Worm (Caenorhabditis elegans) whole organism, L4 larva: Measurements from ENCODE around the gene gphr-2.

Experiments
- F10B5.3 ChIP-seq: sonication (generic microtip); optimal IDR thresholded peaks from 2 replicates; lab custom pipeline; 2016; ENCODE audit warnings: mild to moderate bottlenecking, missing genetic modification characterization, missing compliant biosample characterization
- R02D3.7 ChIP-seq: fragments of 150-350 bp; sonication (generic microtip); optimal IDR thresholded peaks from 3 replicates; lab custom pipeline; 2014; ENCODE audit warnings: missing biosample characterization, missing genetic modification characterization
- T26A8.4 ChIP-seq: fragments of 200-800 bp; sonication (Bioruptor generic); IDR thresholded peaks from 2 replicates; pipeline ENCODE4 v1.3.6; 2022; ENCODE audit warnings: missing genetic modification characterization, missing compliant biosample characterization
- Y5F2A.4 ChIP-seq: fragments of 200-800 bp; sonication (Bioruptor generic); optimal IDR thresholded peaks from 2 replicates; lab custom pipeline; 2018; ENCODE audit warnings: mild to moderate bottlenecking, missing genetic modification characterization, missing compliant biosample characterization
- Y75B8A.6 ChIP-seq: fragments of 200-800 bp; sonication (Bioruptor generic); IDR thresholded peaks from 2 replicates; pipeline ENCODE4 v1.3.6; 2022; ENCODE audit warnings: missing genetic modification reagents, missing genetic modification characterization, missing compliant biosample characterization
- aha-1 ChIP-seq: fragments of 150-350 bp; peaks from one replicate; lab custom pipeline; 2014; ENCODE audit warnings: missing biosample characterization, missing genetic modification characterization
- aly-2 ChIP-seq: sonication (generic microtip); optimal IDR thresholded peaks from 2 replicates; lab custom pipeline; 2018; ENCODE audit warnings: missing biosample characterization, missing genetic modification characterization
- ceh-20 ChIP-seq: fragments of 200-800 bp; sonication (Bioruptor generic); IDR thresholded peaks from 2 replicates; pipeline ENCODE4 v1.3.6; 2022; ENCODE audit warnings: missing genetic modification reagents, missing genetic modification characterization, missing compliant biosample characterization
- ceh-28 ChIP-seq: fragments of 150-350 bp; optimal IDR thresholded peaks from 2 replicates; lab custom pipeline; 2014; ENCODE audit warnings: missing biosample characterization, missing genetic modification reagents, missing genetic modification characterization
- ceh-44 ChIP-seq: fragments of 200-800 bp; sonication (Bioruptor generic); IDR thresholded peaks from 2 replicates; pipeline ENCODE4 v1.3.6; 2022; ENCODE audit warnings: missing genetic modification reagents, missing genetic modification characterization, missing compliant biosample characterization
- ctbp-1 ChIP-seq: fragments of 200-800 bp; sonication (Bioruptor generic); IDR thresholded peaks from 2 replicates; pipeline ENCODE4 v1.3.6; 2022; ENCODE audit warnings: missing genetic modification reagents, missing genetic modification characterization, missing compliant biosample characterization
- daf-19 ChIP-seq: fragments of 200-800 bp; sonication (Bioruptor generic); conservative IDR thresholded peaks from 2 replicates; pipeline ENCODE4 v1.3.6; 2022; ENCODE audit warnings: missing genetic modification characterization, missing compliant biosample characterization
- dve-1 ChIP-seq: sonication (generic microtip); optimal IDR thresholded peaks from 2 replicates; lab custom pipeline; 2017; ENCODE audit warnings: antibody characterized with exemption, mild to moderate bottlenecking, missing genetic modification characterization, missing compliant biosample characterization; ENCODE audit not compliant: insufficient read depth
- fkh-10 ChIP-seq: fragments of 150-350 bp; optimal IDR thresholded peaks from 2 replicates; lab custom pipeline; 2014; ENCODE audit warnings: missing biosample characterization, missing genetic modification reagents, missing genetic modification characterization
- gei-8 ChIP-seq: fragments of 200-800 bp; sonication (Bioruptor generic); optimal IDR thresholded peaks from 2 replicates; lab custom pipeline; 2018; ENCODE audit warnings: mild to moderate bottlenecking, missing genetic modification characterization, missing compliant biosample characterization
- hlh-30 ChIP-seq: sonication (generic microtip); optimal IDR thresholded peaks from 2 replicates; lab custom pipeline; 2017; ENCODE audit warnings: antibody characterized with exemption, mild to moderate bottlenecking, missing genetic modification characterization, missing compliant biosample characterization; ENCODE audit not compliant: insufficient read depth
- hmg-1.1 ChIP-seq: fragments of 200-800 bp; sonication (Bioruptor generic); IDR thresholded peaks from 2 replicates; pipeline ENCODE4 v1.3.6; 2022; ENCODE audit warnings: missing genetic modification reagents, missing genetic modification characterization, missing compliant biosample characterization
- jun-1 ChIP-seq: fragments of 150-350 bp; optimal IDR thresholded peaks from 2 replicates; lab custom pipeline; 2014; ENCODE audit warnings: missing biosample characterization, missing genetic modification reagents, missing genetic modification characterization
- lin-15B ChIP-seq: fragments of 150-350 bp; sonication (generic microtip); optimal IDR thresholded peaks from 3 replicates; lab custom pipeline; 2014; ENCODE audit warnings: missing biosample characterization, missing genetic modification characterization
- lin-29 ChIP-seq: fragments of 200-800 bp; sonication (Bioruptor generic); IDR thresholded peaks from 2 replicates; pipeline ENCODE4 v1.3.6; 2022; ENCODE audit warnings: missing genetic modification reagents, missing genetic modification characterization, missing compliant biosample characterization
- lin-38 ChIP-seq: fragments of 200-800 bp; sonication (Bioruptor generic); IDR thresholded peaks from 2 replicates; pipeline ENCODE4 v1.3.6; 2022; ENCODE audit warnings: missing genetic modification reagents, missing genetic modification characterization, missing compliant biosample characterization
- mep-1 ChIP-seq: fragments of 150-350 bp; sonication (generic microtip); optimal IDR thresholded peaks from 3 replicates; lab custom pipeline; 2014; ENCODE audit warnings: missing biosample characterization, missing genetic modification characterization
- nhr-10 ChIP-seq: fragments of 150-350 bp; optimal IDR thresholded peaks from 2 replicates; lab custom pipeline; 2014; ENCODE audit warnings: missing biosample characterization, missing genetic modification characterization
- nhr-102 ChIP-seq: sonication (generic microtip); optimal IDR thresholded peaks from 2 replicates; lab custom pipeline; 2016; ENCODE audit warnings: mild to moderate bottlenecking, missing genetic modification characterization, moderate library complexity, missing compliant biosample characterization
- nhr-111 ChIP-seq: fragments of 200-800 bp; sonication (Bioruptor generic); optimal IDR thresholded peaks from 2 replicates; lab custom pipeline; 2018; ENCODE audit warnings: mild to moderate bottlenecking, missing genetic modification characterization, missing compliant biosample characterization
- pha-4 ChIP-seq, 2 experiments: fragments of 150-350 bp in 1 of 2; fragments of 200-800 bp in 1 of 2; sonication (Bioruptor generic) in 1 of 2; IDR thresholded peaks in 1 of 2; optimal IDR thresholded peaks in 1 of 2; 2 replicates each; pipeline versions ENCODE4 v1.3.6 to Lab custom; 2014 to 2022; ENCODE audit warnings: missing genetic modification characterization in 2 of 2, missing genetic modification reagents in 2 of 2, missing biosample characterization in 1 of 2, missing compliant biosample characterization in 1 of 2
- rbr-2 ChIP-seq: sonication (generic microtip); optimal IDR thresholded peaks from 2 replicates; lab custom pipeline; 2016; ENCODE audit warnings: missing genotype, missing genetic modification characterization, missing compliant biosample characterization
- spr-3 ChIP-seq: fragments of 200-800 bp; sonication (Bioruptor generic); optimal IDR thresholded peaks from 2 replicates; lab custom pipeline; 2018; ENCODE audit warnings: mild to moderate bottlenecking, missing genetic modification characterization, missing compliant biosample characterization
- tag-97 ChIP-seq: fragments of 200-800 bp; sonication (Bioruptor generic); IDR thresholded peaks from 2 replicates; pipeline ENCODE4 v1.3.6; 2022; ENCODE audit warnings: missing genetic modification characterization, missing compliant biosample characterization
- unc-130 ChIP-seq: sonication (generic microtip); optimal IDR thresholded peaks from 2 replicates; lab custom pipeline; 2016; ENCODE audit warnings: missing genetic modification reagents, missing genetic modification characterization, missing compliant biosample characterization
- unc-62 ChIP-seq, 3 experiments: fragments of 150-350 bp in 1 of 3; sonication (generic microtip); optimal IDR thresholded peaks in 2 of 3; peaks in 1 of 3; 1 replicate in 1 of 3; 2 replicates in 2 of 3; lab custom pipeline; 2014 to 2017; ENCODE audit warnings: missing biosample characterization in 3 of 3, missing genetic modification characterization in 3 of 3, missing genetic modification reagents in 3 of 3, missing genotype in 1 of 3
- zag-1 ChIP-seq: fragments of 150-350 bp; optimal IDR thresholded peaks from 2 replicates; lab custom pipeline; 2014; ENCODE audit warnings: missing biosample characterization, missing genetic modification characterization
- zfp-2 ChIP-seq: sonication (generic microtip); optimal IDR thresholded peaks from 2 replicates; lab custom pipeline; 2016; ENCODE audit warnings: mild to moderate bottlenecking, missing genetic modification characterization, missing compliant biosample characterization

Gene gphr-2

DNA sequence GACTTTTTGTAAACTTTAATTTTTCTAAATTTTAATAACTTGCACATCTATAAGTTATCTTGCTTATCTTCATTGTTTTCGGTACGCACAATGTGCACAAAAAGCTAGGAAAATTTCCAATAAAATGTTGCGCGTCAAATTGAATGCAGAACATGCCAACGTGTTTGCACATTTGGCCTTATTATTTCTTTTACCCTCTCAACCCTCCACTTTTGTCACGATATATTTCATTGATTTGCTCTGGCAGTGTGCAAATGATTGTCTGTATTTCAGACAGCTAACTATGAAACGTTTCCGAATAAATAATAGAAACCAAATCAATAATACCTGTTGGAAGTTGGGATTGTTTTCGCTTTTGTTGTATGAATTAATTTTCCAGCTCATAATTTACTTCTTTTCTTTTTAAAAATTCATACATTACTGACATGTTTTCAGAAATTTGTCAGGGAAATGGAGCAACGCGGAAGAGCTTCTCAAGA is 42.2 kb upstream of the gphr-2 start, which contains the start of gene wdr-5.2:
TSS of gene wdr-5.2 (plus strand) at position 429 of the 479 bp plus-strand sequence.
- TF ChIP-seq dve-1 (tag; lab: Kevin White, UChicago) (peak; percentile 32), nhr-10 (no peak), mep-1 (tag; lab: Kevin White, UChicago) (peak; percentile 54), aha-1 (tag; lab: Kevin White, UChicago) (peak; percentile 8), rbr-2 (tag; lab: Kevin White, UChicago) (no peak), hlh-30 (tag; lab: Kevin White, UChicago) (peak; percentile 46)
- TF ChIP-seq, all 104 proteins: peak for 4

DNA sequence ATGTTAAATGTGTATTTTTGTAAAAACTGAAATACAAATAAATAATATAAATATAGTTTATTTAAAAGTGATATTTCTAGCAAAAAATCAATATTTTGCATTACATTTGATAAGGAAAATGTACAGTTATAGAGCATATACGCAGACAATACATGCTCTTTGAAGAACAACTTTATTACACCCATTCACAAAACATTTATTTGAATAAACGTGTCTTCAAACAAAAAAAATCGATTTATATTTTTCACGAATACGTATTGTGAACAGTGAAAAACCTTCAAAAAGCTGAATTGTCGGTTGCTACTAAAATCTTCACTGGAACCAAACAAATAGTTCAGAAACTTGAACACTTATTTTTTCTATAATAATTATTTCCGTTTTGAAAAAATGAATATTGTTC is 40.0 kb upstream of the gphr-2 start, which contains the start of gene K04G11.3:
TSS of gene K04G11.3 (minus strand) at position 101 of the 400 bp plus-strand sequence.
- TF ChIP-seq tag-97 (GFP tag; lab: Robert Waterston, UW) (no peak), pha-4 (GFP tag; IDR thresholded peaks at IDR 0.05; lab: Robert Waterston, UW) (no peak), pha-4 (tag; optimal IDR thresholded peaks at IDR 0.05; lab: Kevin White, UChicago) (no peak), aly-2 (tag; lab: Kevin White, UChicago) (no peak), T26A8.4 (GFP tag; lab: Robert Waterston, UW) (no peak), zfp-2 (no peak), ctbp-1 (GFP tag; lab: Robert Waterston, UW) (no peak), hmg-1.1 (no peak), ceh-20 (GFP tag; lab: Robert Waterston, UW) (no peak), dve-1 (tag; lab: Kevin White, UChicago) (no peak), F10B5.3 (tag; lab: Kevin White, UChicago) (no peak), nhr-111 (GFP tag; lab: Kevin White, UChicago) (no peak), R02D3.7 (tag; lab: Kevin White, UChicago) (no peak), unc-130 (GFP tag; lab: Kevin White, UChicago) (no peak), nhr-10 (no peak), daf-19 (GFP tag; lab: Robert Waterston, UW) (no peak), fkh-10 (GFP tag; lab: Kevin White, UChicago) (no peak), ceh-44 (GFP tag; lab: Robert Waterston, UW) (no peak)

DNA sequence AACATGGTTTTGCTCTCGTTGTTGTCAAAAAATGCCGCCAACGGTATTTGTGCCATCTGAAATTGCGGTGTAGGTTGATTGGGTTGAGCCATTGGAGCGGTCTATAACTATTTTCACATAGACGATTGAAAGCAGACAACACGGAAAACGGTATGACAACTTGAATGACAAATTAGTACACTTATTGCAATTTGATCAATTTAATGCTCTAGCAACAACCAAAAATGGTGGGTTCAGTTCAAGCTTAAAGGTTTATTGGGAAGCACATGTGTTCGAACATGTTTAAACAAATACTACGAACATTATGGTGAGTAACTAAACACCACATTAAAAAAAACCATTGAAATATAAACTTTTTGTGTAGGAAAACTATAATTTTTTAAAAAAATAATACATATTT is 32.8 kb upstream of the gphr-2 start, which contains the start of gene sel-7:
TSS of gene sel-7 (minus strand) at position 101 of the 400 bp plus-strand sequence.
- TF ChIP-seq spr-3 = no peak
- no peak for TF ChIP-seq ceh-28 (tag; lab: Kevin White, UChicago)
- no peak for TF ChIP-seq T26A8.4 (GFP tag; lab: Robert Waterston, UW)
- no peak for TF ChIP-seq Y5F2A.4 (GFP tag; lab: Kevin White, UChicago)
- no peak for TF ChIP-seq gei-8 (GFP tag; lab: Kevin White, UChicago)

DNA sequence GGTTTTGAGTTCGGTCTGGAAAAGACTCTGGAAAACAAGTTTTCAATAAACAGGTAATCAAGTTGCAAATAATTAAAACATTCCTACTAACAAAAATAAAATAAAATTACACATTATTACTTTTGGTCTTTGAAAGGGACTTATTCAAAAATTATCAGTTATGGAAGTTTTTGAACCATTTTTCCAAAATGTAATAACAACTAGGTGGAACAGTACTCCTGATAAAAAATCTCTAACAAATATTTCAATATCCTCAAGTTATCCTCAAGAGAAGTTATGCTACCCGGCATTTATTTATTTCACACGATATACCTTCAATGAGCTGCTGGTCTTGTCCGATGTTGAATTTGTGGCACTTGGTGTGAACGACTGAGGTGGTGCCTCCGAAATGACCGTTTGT is 32.2 kb upstream of the gphr-2 start:
- no peak for TF ChIP-seq nhr-10
- peak in 1 of 2 experiments; percentile 54 for TF ChIP-seq unc-62 (GFP tag; optimal IDR thresholded peaks at IDR 0.05 in 1 of 2; lab: Kevin White, UChicago)
- TF ChIP-seq unc-62 (tag; optimal IDR thresholded peaks at IDR 0.05; lab: Kevin White, UChicago) = no peak
- TF ChIP-seq lin-29 = no peak
- no peak for TF ChIP-seq jun-1 (tag; lab: Kevin White, UChicago)
- TF ChIP-seq nhr-102 (tag; lab: Kevin White, UChicago) = no peak
- no peak for TF ChIP-seq lin-38 (GFP tag; lab: Robert Waterston, UW)
- no peak for TF ChIP-seq Y75B8A.6

DNA sequence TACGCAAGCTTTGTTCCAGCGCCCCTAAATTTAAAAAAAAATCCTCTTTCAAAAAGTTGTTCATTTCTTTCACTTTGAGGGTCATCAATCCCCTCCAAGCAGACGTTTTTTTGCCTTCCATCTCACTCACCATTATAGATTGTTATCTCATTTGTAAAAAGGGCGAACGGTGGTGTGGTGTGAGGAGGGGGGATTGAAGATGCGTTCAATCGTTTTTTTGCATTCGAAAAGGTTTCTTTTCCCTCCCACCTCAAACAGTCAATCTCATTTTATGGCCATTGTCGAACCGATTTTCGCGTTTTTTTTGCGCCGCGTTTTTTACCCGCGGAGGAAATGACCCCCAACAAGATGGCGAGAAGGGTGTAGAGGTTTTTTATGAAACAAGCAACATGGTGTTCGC is 31.3 kb upstream of the gphr-2 start:
- TF ChIP-seq unc-62 (GFP tag; optimal IDR thresholded peaks at IDR 0.05 in 1 of 2; lab: Kevin White, UChicago) (peak in 1 of 2 experiments; percentile 84), unc-62 (tag; optimal IDR thresholded peaks at IDR 0.05; lab: Kevin White, UChicago) (no peak), zag-1 (tag; lab: Kevin White, UChicago) (no peak), lin-15B (no peak)
- TF ChIP-seq, all 104 proteins: peak for 1
